Worm (Caenorhabditis elegans) whole organism, L3 larva: Measurements from ENCODE around the gene Y54E2A.9.

ENCODE experiments used
- R02D3.7 ChIP-seq: fragments of 150-350 bp; optimal IDR thresholded peaks from 2 replicates; lab custom pipeline; 2014; ENCODE audit warnings: missing biosample characterization, missing genetic modification characterization
- ZK546.5 ChIP-seq: sonication (generic microtip); optimal IDR thresholded peaks from 2 replicates; lab custom pipeline; 2017; ENCODE audit warnings: missing biosample characterization, missing genetic modification characterization
- aly-2 ChIP-seq: fragments of 150-350 bp; optimal IDR thresholded peaks from 2 replicates; lab custom pipeline; 2014; ENCODE audit warnings: missing biosample characterization, missing genetic modification characterization
- ama-1 ChIP-seq: fragments of 150-350 bp; optimal IDR thresholded peaks from 2 replicates; lab custom pipeline; 2018
- ceh-16 ChIP-seq: sonication (generic microtip); optimal IDR thresholded peaks from 2 replicates; lab custom pipeline; 2017; ENCODE audit warnings: missing biosample characterization, missing genetic modification characterization
- ceh-28 ChIP-seq: fragments of 150-350 bp; optimal IDR thresholded peaks from 2 replicates; lab custom pipeline; 2014; ENCODE audit warnings: missing biosample characterization, missing genetic modification reagents, missing genetic modification characterization
- ceh-82 ChIP-seq: fragments of 150-350 bp; optimal IDR thresholded peaks from 2 replicates; lab custom pipeline; 2014; ENCODE audit warnings: missing biosample characterization, missing genetic modification characterization
- ceh-9 ChIP-seq: sonication (generic microtip); optimal IDR thresholded peaks from 2 replicates; lab custom pipeline; 2018; ENCODE audit warnings: missing biosample characterization, missing genetic modification characterization
- daf-12 ChIP-seq: fragments of 150-350 bp; optimal IDR thresholded peaks from 2 replicates; lab custom pipeline; 2014; ENCODE audit warnings: missing biosample characterization, missing genetic modification reagents, missing genetic modification characterization
- egl-27 ChIP-seq: sonication (generic microtip); optimal IDR thresholded peaks from 4 replicates; lab custom pipeline; 2017; ENCODE audit warnings: missing biosample characterization, missing genetic modification reagents, missing genetic modification characterization
- egl-5 ChIP-seq: fragments of 150-350 bp; optimal IDR thresholded peaks from 2 replicates; lab custom pipeline; 2017; ENCODE audit warnings: missing biosample characterization, missing genetic modification reagents, missing genetic modification characterization, inconsistent platforms
- elt-1 ChIP-seq: fragments of 150-350 bp; optimal IDR thresholded peaks from 2 replicates; lab custom pipeline; 2014; ENCODE audit warnings: missing biosample characterization, missing genetic modification characterization
- elt-2 ChIP-seq: sonication (generic microtip); optimal IDR thresholded peaks from 2 replicates; lab custom pipeline; 2016; ENCODE audit warnings: missing genetic modification reagents, mild to moderate bottlenecking, missing genetic modification characterization, missing compliant biosample characterization
- elt-3 ChIP-seq, 3 experiments: fragments of 150-350 bp in 1 of 3; sonication (generic microtip) in 2 of 3; optimal IDR thresholded peaks; 2 replicates in 2 of 3; 4 replicates in 1 of 3; lab custom pipeline; 2014 to 2017; ENCODE audit warnings: missing biosample characterization in 3 of 3, missing genetic modification characterization in 3 of 3
- eor-1 ChIP-seq, 2 experiments: fragments of 150-350 bp; optimal IDR thresholded peaks; 2 replicates each; lab custom pipeline; 2014 to 2018; ENCODE audit warnings: missing biosample characterization in 2 of 2, missing genetic modification characterization in 2 of 2
- fkh-10 ChIP-seq: sonication (generic microtip); optimal IDR thresholded peaks from 2 replicates; lab custom pipeline; 2017; ENCODE audit warnings: missing biosample characterization, missing genetic modification reagents, missing genetic modification characterization
- fkh-2 ChIP-seq: fragments of 150-350 bp; optimal IDR thresholded peaks from 2 replicates; lab custom pipeline; 2014; ENCODE audit warnings: missing biosample characterization, missing genetic modification reagents, missing genetic modification characterization
- fos-1 ChIP-seq: fragments of 150-350 bp; optimal IDR thresholded peaks from 2 replicates; lab custom pipeline; 2014; ENCODE audit warnings: missing biosample characterization, missing genetic modification characterization
- hmg-11 ChIP-seq: sonication (generic microtip); optimal IDR thresholded peaks from 2 replicates; lab custom pipeline; 2016; ENCODE audit warnings: missing genetic modification characterization, missing compliant biosample characterization
- jun-1 ChIP-seq: fragments of 150-350 bp; optimal IDR thresholded peaks from 2 replicates; lab custom pipeline; 2014; ENCODE audit warnings: missing biosample characterization, missing genetic modification reagents, missing genetic modification characterization
- lin-15B ChIP-seq: fragments of 150-350 bp; optimal IDR thresholded peaks from 2 replicates; lab custom pipeline; 2014; ENCODE audit warnings: missing biosample characterization, missing genetic modification characterization
- lin-39 ChIP-seq: fragments of 150-350 bp; optimal IDR thresholded peaks from 2 replicates; lab custom pipeline; 2018; ENCODE audit warnings: missing biosample characterization, missing genetic modification reagents, missing genetic modification characterization
- lsy-12 ChIP-seq: sonication (generic microtip); optimal IDR thresholded peaks from 2 replicates; lab custom pipeline; 2016; ENCODE audit warnings: mild to moderate bottlenecking, missing genetic modification characterization, missing compliant biosample characterization
- mdl-1 ChIP-seq: fragments of 150-350 bp; optimal IDR thresholded peaks from 2 replicates; lab custom pipeline; 2014; ENCODE audit warnings: missing biosample characterization, missing genetic modification characterization
- mml-1 ChIP-seq: fragments of 150-350 bp; sonication (generic microtip); optimal IDR thresholded peaks from 3 replicates; lab custom pipeline; 2014; ENCODE audit warnings: missing biosample characterization, missing genetic modification characterization
- nfya-1 ChIP-seq: sonication (generic microtip); optimal IDR thresholded peaks from 2 replicates; lab custom pipeline; 2017; ENCODE audit warnings: missing genetic modification characterization, mild to moderate bottlenecking, missing compliant biosample characterization, antibody characterized with exemption, moderate library complexity; ENCODE audit not compliant: insufficient read depth
- nhr-11 ChIP-seq: fragments of 150-350 bp; optimal IDR thresholded peaks from 2 replicates; lab custom pipeline; 2014; ENCODE audit warnings: missing biosample characterization, missing genetic modification characterization
- nhr-12 ChIP-seq: fragments of 150-350 bp; optimal IDR thresholded peaks from 2 replicates; lab custom pipeline; 2014; ENCODE audit warnings: missing biosample characterization, missing genetic modification characterization
- nhr-23 ChIP-seq: fragments of 150-350 bp; optimal IDR thresholded peaks from 2 replicates; lab custom pipeline; 2014; ENCODE audit warnings: missing biosample characterization, missing genetic modification reagents, missing genetic modification characterization
- nhr-237 ChIP-seq: fragments of 150-350 bp; optimal IDR thresholded peaks from 2 replicates; lab custom pipeline; 2014; ENCODE audit warnings: missing biosample characterization, missing genetic modification characterization
- nhr-25 ChIP-seq: sonication (generic microtip); optimal IDR thresholded peaks from 2 replicates; lab custom pipeline; 2017; ENCODE audit warnings: missing biosample characterization, missing genetic modification characterization
- nhr-28 ChIP-seq: fragments of 150-350 bp; optimal IDR thresholded peaks from 2 replicates; lab custom pipeline; 2014; ENCODE audit warnings: missing biosample characterization, missing genetic modification characterization
- nhr-43 ChIP-seq: sonication (generic microtip); optimal IDR thresholded peaks from 2 replicates; lab custom pipeline; 2016; ENCODE audit warnings: mild to moderate bottlenecking, missing genetic modification characterization, missing compliant biosample characterization; ENCODE audit not compliant: poor library complexity, severe bottlenecking
- nhr-67 ChIP-seq: fragments of 150-350 bp; optimal IDR thresholded peaks from 2 replicates; lab custom pipeline; 2014; ENCODE audit warnings: missing biosample characterization, missing genetic modification characterization
- nhr-76 ChIP-seq: fragments of 150-350 bp; sonication (generic microtip); optimal IDR thresholded peaks from 5 replicates; lab custom pipeline; 2014; ENCODE audit warnings: missing biosample characterization, missing genetic modification characterization
- nhr-77 ChIP-seq: fragments of 150-350 bp; optimal IDR thresholded peaks from 2 replicates; lab custom pipeline; 2014; ENCODE audit warnings: missing biosample characterization, missing genetic modification characterization
- pha-4 ChIP-seq: fragments of 150-350 bp; optimal IDR thresholded peaks from 2 replicates; lab custom pipeline; 2014; ENCODE audit warnings: missing biosample characterization, missing genetic modification reagents, missing genetic modification characterization
- pqm-1 ChIP-seq: fragments of 150-350 bp; optimal IDR thresholded peaks from 2 replicates; lab custom pipeline; 2017; ENCODE audit warnings: missing biosample characterization, missing genetic modification characterization, inconsistent platforms
- sea-2 ChIP-seq: fragments of 150-350 bp; sonication (generic microtip); optimal IDR thresholded peaks from 4 replicates; lab custom pipeline; 2014; ENCODE audit warnings: missing biosample characterization, missing genetic modification reagents, missing genetic modification characterization
- skn-1 ChIP-seq: fragments of 150-350 bp; optimal IDR thresholded peaks from 2 replicates; lab custom pipeline; 2014; ENCODE audit warnings: missing biosample characterization, missing genetic modification characterization
- snpc-4 ChIP-seq: fragments of 150-350 bp; optimal IDR thresholded peaks from 2 replicates; lab custom pipeline; 2014; ENCODE audit warnings: missing biosample characterization, missing genetic modification characterization
- tbx-2 ChIP-seq: sonication (generic microtip); optimal IDR thresholded peaks from 2 replicates; lab custom pipeline; 2016; ENCODE audit warnings: mild to moderate bottlenecking, missing genetic modification characterization, missing compliant biosample characterization
- unc-39 ChIP-seq: sonication (generic microtip); optimal IDR thresholded peaks from 4 replicates; lab custom pipeline; 2017; ENCODE audit warnings: missing biosample characterization, missing genetic modification characterization
- unc-62 ChIP-seq: fragments of 150-350 bp; sonication (generic microtip); optimal IDR thresholded peaks from 4 replicates; lab custom pipeline; 2014; ENCODE audit warnings: missing biosample characterization, missing genetic modification reagents, missing genetic modification characterization
- zag-1 ChIP-seq: fragments of 150-350 bp; optimal IDR thresholded peaks from 2 replicates; lab custom pipeline; 2014; ENCODE audit warnings: missing biosample characterization, missing genetic modification characterization
- ztf-11 ChIP-seq: fragments of 150-350 bp; optimal IDR thresholded peaks from 2 replicates; lab custom pipeline; 2014; ENCODE audit warnings: missing biosample characterization, missing genetic modification characterization
- ztf-4 ChIP-seq: fragments of 150-350 bp; optimal IDR thresholded peaks from 2 replicates; lab custom pipeline; 2014; ENCODE audit warnings: missing biosample characterization, missing genetic modification characterization

Y54E2A.9 gene

DNA sequence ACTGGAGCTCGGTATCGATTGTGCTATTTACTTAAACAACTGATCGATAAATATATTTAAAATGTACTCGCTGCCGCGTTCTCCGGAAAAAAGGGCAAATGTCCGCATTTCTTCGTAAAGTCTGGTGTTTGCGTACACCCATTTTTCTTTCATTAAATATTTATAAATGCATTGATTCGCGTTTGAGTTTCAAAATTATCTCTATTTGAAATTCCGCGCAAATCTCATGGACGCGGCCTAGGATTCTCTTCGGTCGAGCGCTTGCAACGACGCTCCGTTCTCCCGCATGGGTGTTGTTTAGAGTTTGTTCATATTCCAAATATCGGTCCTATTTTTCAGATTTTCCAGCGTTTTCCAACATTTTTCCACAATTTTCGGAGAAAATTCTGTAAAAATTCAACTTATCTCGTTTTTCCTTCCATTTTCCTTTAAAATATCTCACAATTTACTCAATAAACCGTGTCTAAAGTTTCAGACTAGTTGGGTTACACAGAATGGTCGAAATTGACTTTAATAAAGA lies 9.2 kb upstream of the Y54E2A.9 start, which contains the start of gene eif-3.B:
Gene eif-3.B (plus strand): TSS at position 470 of the 520 bp plus-strand sequence.
- TF ChIP-seq nhr-67 (tag; lab: Kevin White, UChicago) (no peak), sea-2 (GFP tag; lab: Kevin White, UChicago) (no peak), egl-5 (peak; percentile 91), ztf-11 (tag; lab: Kevin White, UChicago) (no peak), jun-1 (peak; percentile 63), lin-15B (peak; percentile 96), eor-1 (tag; optimal IDR thresholded peaks at IDR 0.05; lab: Kevin White, UChicago) (no peak), pqm-1 (peak; percentile 14), aly-2 (no peak), ceh-82 (tag; lab: Kevin White, UChicago) (peak; percentile 63), unc-39 (no peak), mdl-1 (no peak), nhr-25 (tag; lab: Kevin White, UChicago) (peak; percentile 86), fos-1 (tag; lab: Kevin White, UChicago) (no peak), ceh-28 (tag; lab: Kevin White, UChicago) (peak; percentile 89), ceh-9 (tag; lab: Kevin White, UChicago) (no peak), lin-39 (peak; percentile 83), ZK546.5 (tag; lab: Kevin White, UChicago) (no peak), mml-1 (no peak), elt-1 (tag; lab: Kevin White, UChicago) (no peak), lsy-12 (tag; lab: Kevin White, UChicago) (peak; percentile 74), nhr-11 (tag; lab: Kevin White, UChicago) (no peak), snpc-4 (tag; lab: Kevin White, UChicago) (peak; percentile 96), skn-1 (tag; lab: Kevin White, UChicago) (peak; percentile 84), nhr-12 (tag; lab: Kevin White, UChicago) (no peak), fkh-10 (GFP tag; lab: Kevin White, UChicago) (peak; percentile 55), fkh-2 (tag; lab: Kevin White, UChicago) (no peak), zag-1 (tag; lab: Kevin White, UChicago) (no peak), nhr-77 (tag; lab: Kevin White, UChicago) (peak; percentile 85), nhr-237 (no peak), ama-1 (lab: Kevin White, UChicago) (no peak), daf-12 (tag; lab: Kevin White, UChicago) (no peak), nhr-23 (tag; lab: Kevin White, UChicago) (peak; percentile 92), pha-4 (peak; percentile 98), nhr-43 (tag; lab: Kevin White, UChicago) (peak; percentile 91), R02D3.7 (tag; lab: Kevin White, UChicago) (peak; percentile 70), elt-3 (tag; optimal IDR thresholded peaks at IDR 0.05; lab: Kevin White, UChicago) (no peak), nfya-1 (tag; lab: Kevin White, UChicago) (peak; percentile 94), nhr-76 (no peak), nhr-28 (tag; lab: Kevin White, UChicago) (no peak), hmg-11 (peak; percentile 62), elt-2 (peak; percentile 60), unc-62 (GFP tag; lab: Kevin White, UChicago) (no peak), egl-27 (tag; lab: Kevin White, UChicago) (no peak), tbx-2 (tag; lab: Kevin White, UChicago) (peak; percentile 59), ceh-16 (tag; lab: Kevin White, UChicago) (no peak), ztf-4 (tag; lab: Kevin White, UChicago) (peak; percentile 31)
